Worm (Caenorhabditis elegans) whole organism, L4 larva: ENCODE results near the gene srh-192.

Source experiments
- D1046.2 ChIP-seq: fragments of 200-800 bp; sonication (Bioruptor generic); IDR thresholded peaks from 2 replicates; pipeline ENCODE4 v1.3.6; 2022; ENCODE audit warnings: missing genetic modification characterization, missing compliant biosample characterization
- F10B5.3 ChIP-seq: sonication (generic microtip); optimal IDR thresholded peaks from 2 replicates; lab custom pipeline; 2016; ENCODE audit warnings: mild to moderate bottlenecking, missing genetic modification characterization, missing compliant biosample characterization
- F26F4.8 ChIP-seq: fragments of 200-800 bp; sonication (Bioruptor generic); conservative IDR thresholded peaks from 2 replicates; pipeline ENCODE4 v1.3.6; 2022; ENCODE audit warnings: missing genetic modification characterization, missing compliant biosample characterization
- F49E8.2 ChIP-seq: sonication (generic microtip); optimal IDR thresholded peaks from 2 replicates; lab custom pipeline; 2016; ENCODE audit warnings: missing compliant biosample characterization, mild to moderate bottlenecking, missing genetic modification characterization, borderline replicate concordance
- T26A8.4 ChIP-seq: fragments of 200-800 bp; sonication (Bioruptor generic); IDR thresholded peaks from 2 replicates; pipeline ENCODE4 v1.3.6; 2022; ENCODE audit warnings: missing genetic modification characterization, missing compliant biosample characterization
- Y75B8A.6 ChIP-seq: fragments of 200-800 bp; sonication (Bioruptor generic); IDR thresholded peaks from 2 replicates; pipeline ENCODE4 v1.3.6; 2022; ENCODE audit warnings: missing genetic modification reagents, missing genetic modification characterization, missing compliant biosample characterization
- ceh-44 ChIP-seq: fragments of 200-800 bp; sonication (Bioruptor generic); IDR thresholded peaks from 2 replicates; pipeline ENCODE4 v1.3.6; 2022; ENCODE audit warnings: missing genetic modification reagents, missing genetic modification characterization, missing compliant biosample characterization
- ces-1 ChIP-seq: fragments of 150-350 bp; sonication (generic microtip); optimal IDR thresholded peaks from 4 replicates; lab custom pipeline; 2014; ENCODE audit warnings: missing biosample characterization, missing genetic modification reagents, missing genetic modification characterization
- daf-12 ChIP-seq: fragments of 150-350 bp; optimal IDR thresholded peaks from 2 replicates; lab custom pipeline; 2014; ENCODE audit warnings: missing biosample characterization, missing genetic modification reagents, missing genetic modification characterization
- daf-16 ChIP-seq, 3 experiments: sonication (generic microtip); optimal IDR thresholded peaks; 2 replicates each; lab custom pipeline; 2016 to 2017; ENCODE audit warnings: missing genetic modification characterization in 3 of 3, missing genetic modification reagents in 3 of 3, mild to moderate bottlenecking in 2 of 3, missing compliant biosample characterization in 2 of 3, missing biosample characterization in 1 of 3, moderate library complexity in 1 of 3
- dmd-6 ChIP-seq: fragments of 200-800 bp; sonication (Bioruptor generic); IDR thresholded peaks from 2 replicates; pipeline ENCODE4 v1.3.6; 2022; ENCODE audit warnings: missing genetic modification reagents, missing genetic modification characterization, missing compliant biosample characterization
- dmd-9 ChIP-seq: fragments of 200-800 bp; sonication (Bioruptor generic); IDR thresholded peaks from 2 replicates; pipeline ENCODE4 v1.3.6; 2022; ENCODE audit warnings: missing genetic modification reagents, missing genetic modification characterization, missing compliant biosample characterization
- hif-1 ChIP-seq, 2 experiments: sonication (generic microtip); optimal IDR thresholded peaks; 2 replicates each; lab custom pipeline; 2016 to 2017; ENCODE audit warnings: missing compliant biosample characterization in 2 of 2, missing genetic modification characterization in 2 of 2, missing genetic modification reagents in 2 of 2, missing genotype in 2 of 2, mild to moderate bottlenecking in 1 of 2
- lin-15B ChIP-seq: fragments of 150-350 bp; sonication (generic microtip); optimal IDR thresholded peaks from 3 replicates; lab custom pipeline; 2014; ENCODE audit warnings: missing biosample characterization, missing genetic modification characterization
- lsy-2 ChIP-seq, 2 experiments: fragments of 150-350 bp in 1 of 2; sonication (generic microtip) in 1 of 2; optimal IDR thresholded peaks; 2 replicates each; lab custom pipeline; 2014 to 2017; ENCODE audit warnings: missing biosample characterization in 2 of 2, missing genetic modification characterization in 2 of 2
- mdl-1 ChIP-seq, 2 experiments: fragments of 150-350 bp in 1 of 2; sonication (generic microtip) in 1 of 2; optimal IDR thresholded peaks; 2 replicates each; lab custom pipeline; 2014 to 2017; ENCODE audit warnings: missing biosample characterization in 2 of 2, missing genetic modification characterization in 2 of 2
- mxl-2 ChIP-seq: fragments of 200-800 bp; sonication (Bioruptor generic); conservative IDR thresholded peaks from 2 replicates; pipeline ENCODE4 v1.3.6; 2022; ENCODE audit warnings: missing genetic modification reagents, missing genetic modification characterization, missing compliant biosample characterization
- nhr-237 ChIP-seq: sonication (generic microtip); optimal IDR thresholded peaks from 2 replicates; lab custom pipeline; 2017; ENCODE audit warnings: missing biosample characterization, missing genetic modification characterization
- nhr-25 ChIP-seq: sonication (generic microtip); optimal IDR thresholded peaks from 2 replicates; lab custom pipeline; 2017; ENCODE audit warnings: missing genetic modification characterization, mild to moderate bottlenecking, missing compliant biosample characterization, antibody characterized with exemption, moderate library complexity, borderline replicate concordance; ENCODE audit not compliant: insufficient read depth
- nhr-28 ChIP-seq: fragments of 150-350 bp; optimal IDR thresholded peaks from 2 replicates; lab custom pipeline; 2014; ENCODE audit warnings: missing biosample characterization, missing genetic modification characterization
- nhr-76 ChIP-seq: fragments of 150-350 bp; optimal IDR thresholded peaks from 2 replicates; lab custom pipeline; 2014; ENCODE audit warnings: missing biosample characterization, missing genetic modification characterization
- sdz-12 ChIP-seq: fragments of 200-800 bp; sonication (Bioruptor generic); optimal IDR thresholded peaks from 2 replicates; lab custom pipeline; 2018; ENCODE audit warnings: mild to moderate bottlenecking, missing genetic modification characterization, missing compliant biosample characterization
- skn-1 ChIP-seq: fragments of 150-350 bp; optimal IDR thresholded peaks from 2 replicates; lab custom pipeline; 2014; ENCODE audit warnings: missing biosample characterization, missing genetic modification characterization
- snpc-1.2 ChIP-seq: fragments of 200-800 bp; sonication (Bioruptor generic); IDR thresholded peaks from 2 replicates; pipeline ENCODE4 v1.3.6; 2022; ENCODE audit warnings: missing genetic modification reagents, missing genetic modification characterization, missing compliant biosample characterization
- spr-3 ChIP-seq: fragments of 200-800 bp; sonication (Bioruptor generic); optimal IDR thresholded peaks from 2 replicates; lab custom pipeline; 2018; ENCODE audit warnings: mild to moderate bottlenecking, missing genetic modification characterization, missing compliant biosample characterization
- tra-1 ChIP-seq: fragments of 200-800 bp; sonication (Bioruptor generic); IDR thresholded peaks from 2 replicates; pipeline ENCODE4 v1.3.6; 2022; ENCODE audit warnings: missing genetic modification reagents, missing genetic modification characterization, missing compliant biosample characterization
- unc-130 ChIP-seq: sonication (generic microtip); optimal IDR thresholded peaks from 2 replicates; lab custom pipeline; 2016; ENCODE audit warnings: missing genetic modification reagents, missing genetic modification characterization, missing compliant biosample characterization
- unc-39 ChIP-seq: sonication (generic microtip); optimal IDR thresholded peaks from 2 replicates; lab custom pipeline; 2017; ENCODE audit warnings: missing biosample characterization, missing genetic modification characterization
- unc-62 ChIP-seq, 3 experiments: fragments of 150-350 bp in 1 of 3; sonication (generic microtip); optimal IDR thresholded peaks in 2 of 3; peaks in 1 of 3; 1 replicate in 1 of 3; 2 replicates in 2 of 3; lab custom pipeline; 2014 to 2017; ENCODE audit warnings: missing biosample characterization in 3 of 3, missing genetic modification characterization in 3 of 3, missing genetic modification reagents in 3 of 3, missing genotype in 1 of 3
- zip-11 ChIP-seq: fragments of 200-800 bp; sonication (Bioruptor generic); IDR thresholded peaks from 2 replicates; pipeline ENCODE4 v1.3.6; 2022; ENCODE audit warnings: missing genetic modification characterization, missing compliant biosample characterization

The srh-192 gene

DNA sequence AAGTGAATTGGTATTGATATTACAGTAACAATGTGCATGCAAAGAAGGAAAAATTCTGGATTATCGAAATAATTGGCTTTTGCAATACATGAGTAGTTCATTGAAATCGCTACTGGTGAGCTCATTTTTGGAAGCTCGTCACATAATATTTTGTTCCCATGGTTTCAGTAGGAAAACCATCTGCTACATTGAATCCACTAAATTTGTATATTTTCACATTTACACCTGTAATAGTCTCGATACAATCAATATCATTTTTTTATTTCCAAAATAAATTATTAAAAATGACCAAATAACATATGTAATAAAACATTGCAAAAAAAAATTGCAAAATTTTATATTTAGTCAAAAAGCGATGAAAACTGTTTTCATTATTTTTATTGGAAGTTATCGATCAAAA lies at the start of gene srh-192:
srh-192 (minus strand) TSS at position 101 of the 400 bp plus-strand sequence.
- TF ChIP-seq T26A8.4 (no peak), unc-62 (GFP tag; optimal IDR thresholded peaks at IDR 0.05 in 1 of 2; lab: Kevin White, UChicago) (peak in 1 of 2 experiments; percentile 15), unc-62 (tag; optimal IDR thresholded peaks at IDR 0.05; lab: Kevin White, UChicago) (no peak), lin-15B (tag; lab: Kevin White, UChicago) (no peak), hif-1 (tag; optimal IDR thresholded peaks at IDR 0.05; lab: Kevin White, UChicago) (no peak)
- TF ChIP-seq, all 104 proteins: peak for 1

DNA sequence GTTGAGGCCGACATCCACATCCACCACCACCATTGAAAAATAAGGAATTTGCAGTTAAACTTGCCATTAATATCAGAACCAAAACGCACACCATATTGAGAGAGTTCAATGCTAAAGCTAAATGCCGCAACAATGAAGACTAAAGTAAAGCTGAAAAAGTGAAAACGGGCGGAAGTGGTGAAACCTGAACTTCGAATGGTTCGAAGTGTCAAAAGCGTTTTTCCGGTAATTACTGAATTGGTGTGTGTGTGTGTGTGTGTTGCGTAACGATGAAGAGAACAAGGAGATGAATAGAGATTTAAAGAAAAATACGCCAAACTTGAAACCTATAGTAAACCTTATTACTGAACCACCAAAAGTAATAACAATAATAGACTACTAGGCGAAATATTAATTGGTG lies 49.6 kb upstream of the srh-192 start, which contains the start of gene grl-13:
grl-13 (minus strand) TSS at position 101 of the 400 bp plus-strand sequence.
- TF ChIP-seq nhr-237 (tag; lab: Kevin White, UChicago) (no peak), ceh-44 (no peak), unc-62 (GFP tag; optimal IDR thresholded peaks at IDR 0.05 in 1 of 2; lab: Kevin White, UChicago) (peak in 1 of 2 experiments; percentile 30), unc-62 (tag; optimal IDR thresholded peaks at IDR 0.05; lab: Kevin White, UChicago) (no peak)

ce11 chrV:4361505-4361904 lies 46.5 kb upstream of the srh-192 start, which contains the start of gene F32D1.3:
Gene F32D1.3 (minus strand): TSS chrV:4361569.
- TF ChIP-seq mdl-1 (tag; optimal IDR thresholded peaks at IDR 0.05; lab: Kevin White, UChicago) (peak in 1 of 2 experiments; percentile 14), ces-1 (GFP tag; lab: Kevin White, UChicago) (no peak), mxl-2 (GFP tag; lab: Robert Waterston, UW) (no peak), lsy-2 (tag; optimal IDR thresholded peaks at IDR 0.05; lab: Kevin White, UChicago) (no peak), nhr-28 (tag; lab: Kevin White, UChicago) (peak; percentile 1), unc-39 (no peak), unc-62 (GFP tag; optimal IDR thresholded peaks at IDR 0.05 in 1 of 2; lab: Kevin White, UChicago) (peak in 1 of 2 experiments; percentile 83), unc-62 (tag; optimal IDR thresholded peaks at IDR 0.05; lab: Kevin White, UChicago) (no peak)

DNA sequence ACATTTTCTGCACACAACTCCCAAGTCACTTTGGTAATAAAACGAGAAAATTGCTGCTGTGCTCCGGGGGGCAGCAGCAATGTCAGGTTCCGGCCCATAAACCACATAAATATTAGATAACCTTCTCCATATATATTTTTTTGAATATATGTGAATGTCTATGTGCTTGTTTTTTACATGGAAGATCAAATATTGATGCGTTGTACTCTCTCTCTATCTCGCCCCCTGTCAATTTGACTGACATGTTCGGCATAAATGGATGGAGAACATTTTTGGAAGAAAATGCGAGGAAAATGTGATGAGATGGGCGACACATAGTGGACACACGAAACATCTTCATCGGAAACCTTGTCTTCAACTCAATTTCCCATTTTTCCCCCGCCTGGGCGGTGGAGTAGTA lies 45.1 kb upstream of the srh-192 start:
- TF ChIP-seq skn-1 (tag; lab: Kevin White, UChicago): no peak
- TF ChIP-seq daf-16 (GFP tag; optimal IDR thresholded peaks at IDR 0.05; lab: Kevin White, UChicago): no peak
- TF ChIP-seq daf-16 (tag; optimal IDR thresholded peaks at IDR 0.05; lab: Kevin White, UChicago): no peak
- no peak for TF ChIP-seq Y75B8A.6 (GFP tag; lab: Robert Waterston, UW)
- no peak for TF ChIP-seq tra-1 (GFP tag; lab: Robert Waterston, UW)
- no peak for TF ChIP-seq F26F4.8
- peak; percentile 20; the same call in 1 of the 2 replicates for TF ChIP-seq dmd-6
- TF ChIP-seq dmd-9 (GFP tag; lab: Robert Waterston, UW): no peak
- TF ChIP-seq zip-11 (GFP tag; lab: Robert Waterston, UW): no peak
- TF ChIP-seq F49E8.2 (tag; lab: Kevin White, UChicago): no peak
- peak in 1 of 2 experiments; percentile 88 for TF ChIP-seq unc-62 (GFP tag; optimal IDR thresholded peaks at IDR 0.05 in 1 of 2; lab: Kevin White, UChicago)
- no peak for TF ChIP-seq unc-62 (tag; optimal IDR thresholded peaks at IDR 0.05; lab: Kevin White, UChicago)
- TF ChIP-seq D1046.2 (GFP tag; lab: Robert Waterston, UW): no peak
- no peak for TF ChIP-seq nhr-28 (tag; lab: Kevin White, UChicago)
- no peak for TF ChIP-seq unc-130
- no peak for TF ChIP-seq snpc-1.2

ce11 chrV:4359127-4359526 lies 44.2 kb upstream of the srh-192 start:
- TF ChIP-seq lin-15B (tag; lab: Kevin White, UChicago) (no peak), daf-12 (tag; lab: Kevin White, UChicago) (no peak), spr-3 (GFP tag; lab: Kevin White, UChicago) (no peak), unc-62 (GFP tag; optimal IDR thresholded peaks at IDR 0.05 in 1 of 2; lab: Kevin White, UChicago) (peak in 1 of 2 experiments; percentile 5), unc-62 (tag; optimal IDR thresholded peaks at IDR 0.05; lab: Kevin White, UChicago) (no peak), sdz-12 (GFP tag; lab: Kevin White, UChicago) (no peak), nhr-25 (tag; lab: Kevin White, UChicago) (no peak), nhr-76 (no peak), F10B5.3 (no peak)
